Fruit fly (Drosophila melanogaster): ENCODE results near the gene CG10853.

DNA sequence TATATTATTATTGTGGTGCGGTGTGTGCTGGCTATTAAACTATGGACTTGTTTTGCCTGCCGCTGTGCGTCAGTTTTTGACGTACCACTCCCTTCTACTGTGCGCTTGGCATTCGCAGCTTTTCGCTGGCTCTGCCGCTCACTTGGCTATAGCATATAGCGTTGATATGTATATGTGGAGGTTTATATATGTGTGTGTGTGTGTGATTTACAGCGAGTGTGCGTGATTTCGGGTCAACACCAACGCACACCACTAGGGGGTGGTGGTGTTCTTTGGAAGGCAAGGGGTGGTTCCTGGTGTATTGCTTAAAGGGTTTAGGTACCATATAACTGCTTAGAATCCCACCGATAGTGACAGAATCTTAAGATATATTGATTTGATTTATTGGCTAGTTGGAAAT is 17.0 kb downstream of the CG10853 start, which contains the start of gene CG12605:
- no peak for TF ChIP-seq CG14655 (GFP tag; optimal IDR thresholded peaks at IDR 0.05)
- no peak for TF ChIP-seq D1 (tag; optimal IDR thresholded peaks at IDR 0.05)
